Fruit fly (Drosophila melanogaster) whole organism, embryonic: ENCODE results near the gene CG46313.

Experiments used
- Awh ChIP-seq: fragments of 200-800 bp; sonication (Bioruptor generic); IDR thresholded peaks from 2 replicates; pipeline ENCODE4, ENCODE4 v1.3.6; 2022; ENCODE audit warnings: missing biosample characterization, missing genetic modification characterization
- Bdp1 ChIP-seq: fragments of 200-800 bp; sonication (Bioruptor generic); optimal IDR thresholded peaks from 3 replicates; lab custom pipeline; 2016; ENCODE audit warnings: missing biosample characterization, missing genetic modification characterization
- Bgb ChIP-seq: fragments of 200-800 bp; sonication (Bioruptor generic); IDR thresholded peaks from 2 replicates; pipeline ENCODE4 v1.3.6; 2022; ENCODE audit warnings: missing biosample characterization, missing genetic modification characterization; ENCODE audit not compliant: partially characterized antibody
- Blimp-1 ChIP-seq: fragments of 200-800 bp; sonication (Bioruptor generic); optimal IDR thresholded peaks from 3 replicates; lab custom pipeline; 2018; ENCODE audit warnings: missing biosample characterization, missing genetic modification characterization, mild to moderate bottlenecking, moderate library complexity, missing genetic modification reagents
- BtbVII ChIP-seq: fragments of 200-800 bp; sonication (Bioruptor generic); optimal IDR thresholded peaks from 3 replicates; lab custom pipeline; 2017; ENCODE audit warnings: missing biosample characterization, mild to moderate bottlenecking, missing genetic modification characterization
- CG10147 ChIP-seq: fragments of 200-800 bp; sonication (Bioruptor generic); optimal IDR thresholded peaks from 2 replicates; lab custom pipeline; 2019; ENCODE audit warnings: missing biosample characterization, mild to moderate bottlenecking, missing genetic modification characterization, moderate library complexity
- CG12391 ChIP-seq: fragments of 200-800 bp; sonication (Bioruptor generic); optimal IDR thresholded peaks from 3 replicates; lab custom pipeline; 2018; ENCODE audit warnings: missing biosample characterization, mild to moderate bottlenecking, missing genetic modification characterization, moderate library complexity
- CG12769 ChIP-seq: fragments of 200-800 bp; sonication (Bioruptor generic); optimal IDR thresholded peaks from 2 replicates; lab custom pipeline; 2019; ENCODE audit warnings: missing biosample characterization, mild to moderate bottlenecking, missing genetic modification characterization, moderate library complexity
- CG13296 ChIP-seq: fragments of 200-800 bp; sonication (Bioruptor generic); optimal IDR thresholded peaks from 3 replicates; lab custom pipeline; 2018; ENCODE audit warnings: missing biosample characterization, mild to moderate bottlenecking, missing genetic modification characterization
- CG14860 ChIP-seq: fragments of 200-800 bp; sonication (Bioruptor generic); IDR thresholded peaks from 3 replicates; pipeline ENCODE4 v1.3.6; 2022; ENCODE audit warnings: missing biosample characterization, missing genetic modification characterization; ENCODE audit not compliant: partially characterized antibody
- CG16863 ChIP-seq: fragments of 200-800 bp; sonication (Bioruptor generic); optimal IDR thresholded peaks from 3 replicates; lab custom pipeline; 2016; ENCODE audit warnings: missing biosample characterization, missing genetic modification characterization
- CG17359 ChIP-seq: fragments of 200-800 bp; sonication (Bioruptor generic); optimal IDR thresholded peaks from 3 replicates; lab custom pipeline; 2018; ENCODE audit warnings: missing biosample characterization, mild to moderate bottlenecking, missing genetic modification characterization, moderate library complexity
- CG18262 ChIP-seq: fragments of 200-800 bp; optimal IDR thresholded peaks from 3 replicates; lab custom pipeline; 2019; ENCODE audit warnings: missing biosample characterization, mild to moderate bottlenecking, missing genetic modification characterization, moderate library complexity
- CG2199 ChIP-seq: fragments of 200-800 bp; sonication (Bioruptor generic); IDR thresholded peaks from 3 replicates; pipeline ENCODE4 v1.3.6; 2022; ENCODE audit warnings: missing biosample characterization, missing genetic modification characterization
- CG33213 ChIP-seq: fragments of 200-800 bp; sonication (Bioruptor generic); optimal IDR thresholded peaks from 3 replicates; lab custom pipeline; 2016; ENCODE audit warnings: missing biosample characterization, missing genetic modification characterization
- CG34376 ChIP-seq: fragments of 200-800 bp; sonication (Bioruptor generic); optimal IDR thresholded peaks from 2 replicates; lab custom pipeline; 2018; ENCODE audit warnings: missing biosample characterization, mild to moderate bottlenecking, missing genetic modification characterization
- CG7556 ChIP-seq: fragments of 200-800 bp; sonication (Bioruptor generic); optimal IDR thresholded peaks from 2 replicates; lab custom pipeline; 2017; ENCODE audit warnings: missing biosample characterization, mild to moderate bottlenecking, missing genetic modification characterization
- CG7839 ChIP-seq: fragments of 200-800 bp; sonication (Bioruptor generic); optimal IDR thresholded peaks from 3 replicates; lab custom pipeline; 2018; ENCODE audit warnings: missing biosample characterization, mild to moderate bottlenecking, missing genetic modification characterization, moderate library complexity
- CG7963 ChIP-seq: fragments of 200-800 bp; sonication (Bioruptor generic); IDR thresholded peaks from 3 replicates; pipeline ENCODE4 v1.3.6; 2022; ENCODE audit warnings: missing biosample characterization, missing genetic modification characterization; ENCODE audit not compliant: partially characterized antibody
- CG8089 ChIP-seq: fragments of 200-800 bp; sonication (Bioruptor generic); optimal IDR thresholded peaks from 3 replicates; lab custom pipeline; 2016; ENCODE audit warnings: missing biosample characterization, missing genetic modification characterization
- CG8765 ChIP-seq: fragments of 200-800 bp; sonication (Bioruptor generic); IDR thresholded peaks from 2 replicates; pipeline ENCODE4 v1.3.6; 2022; ENCODE audit warnings: missing biosample characterization, missing genetic modification characterization
- D19A ChIP-seq: fragments of 200-800 bp; optimal IDR thresholded peaks from 3 replicates; lab custom pipeline; 2019; ENCODE audit warnings: missing biosample characterization, mild to moderate bottlenecking, missing genetic modification characterization, moderate library complexity
- Dek ChIP-seq: fragments of 200-800 bp; sonication (Bioruptor generic); optimal IDR thresholded peaks from 3 replicates; lab custom pipeline; 2019; ENCODE audit warnings: missing biosample characterization, mild to moderate bottlenecking, missing genetic modification characterization, moderate library complexity
- Doc3 ChIP-seq: fragments of 200-800 bp; sonication (Bioruptor generic); IDR thresholded peaks from 3 replicates; pipeline ENCODE4 v1.3.6; 2022; ENCODE audit warnings: missing biosample characterization, missing genetic modification characterization; ENCODE audit not compliant: partially characterized antibody
- Gsc ChIP-seq: fragments of 200-800 bp; sonication (Bioruptor generic); IDR thresholded peaks from 2 replicates; pipeline ENCODE4 v1.3.6; 2022; ENCODE audit warnings: missing biosample characterization, missing genetic modification characterization
- HLH4C ChIP-seq: fragments of 200-800 bp; sonication (Bioruptor generic); IDR thresholded peaks from 3 replicates; pipeline ENCODE4 v1.3.6; 2022; ENCODE audit warnings: missing biosample characterization, missing genetic modification characterization; ENCODE audit not compliant: partially characterized antibody
- Jarid2 ChIP-seq: fragments of 200-800 bp; sonication (Bioruptor generic); optimal IDR thresholded peaks from 3 replicates; lab custom pipeline; 2017; ENCODE audit warnings: mild to moderate bottlenecking, missing biosample characterization, missing genetic modification reagents, missing genetic modification characterization
- Kr ChIP-seq: fragments of 200-800 bp; sonication (Bioruptor generic); optimal IDR thresholded peaks from 2 replicates; lab custom pipeline; 2017; ENCODE audit warnings: missing biosample characterization, mild to moderate bottlenecking, missing genetic modification characterization
- Lpt ChIP-seq: fragments of >200 bp; optimal IDR thresholded peaks from 2 replicates; lab custom pipeline; 2018; ENCODE audit warnings: missing biosample characterization, missing genetic modification characterization
- Nf-YC ChIP-seq: fragments of 200-800 bp; optimal IDR thresholded peaks from 3 replicates; lab custom pipeline; 2019; ENCODE audit warnings: missing biosample characterization, mild to moderate bottlenecking, missing genetic modification characterization, moderate library complexity
- Usf ChIP-seq: fragments of 200-800 bp; sonication (Bioruptor generic); optimal IDR thresholded peaks from 2 replicates; lab custom pipeline; 2017; ENCODE audit warnings: missing genotype, missing biosample characterization, missing genetic modification characterization
- amos ChIP-seq: fragments of 200-800 bp; sonication (Bioruptor generic); IDR thresholded peaks from 2 replicates; pipeline ENCODE4 v1.3.6; 2022; ENCODE audit warnings: missing biosample characterization, missing genetic modification characterization; ENCODE audit not compliant: partially characterized antibody
- ato ChIP-seq: fragments of 200-800 bp; sonication (Bioruptor generic); IDR thresholded peaks from 2 replicates; pipeline ENCODE4 v1.3.6; 2022; ENCODE audit warnings: missing biosample characterization, missing genetic modification characterization; ENCODE audit not compliant: partially characterized antibody
- cad ChIP-seq: fragments of >200 bp; optimal IDR thresholded peaks from 2 replicates; lab custom pipeline; 2017; ENCODE audit warnings: missing biosample characterization, missing genetic modification characterization
- crol ChIP-seq: fragments of 200-800 bp; sonication (Bioruptor generic); IDR thresholded peaks from 2 replicates; pipeline ENCODE4 v1.3.6; 2022; ENCODE audit warnings: missing biosample characterization, missing genetic modification characterization
- dpn ChIP-seq, 2 experiments: fragments of 200-800 bp; sonication (Bioruptor generic); optimal IDR thresholded peaks; 3 replicates each; lab custom pipeline; 2016; ENCODE audit warnings: missing biosample characterization in 2 of 2, missing genetic modification characterization in 2 of 2
- eve ChIP-seq, 2 experiments: fragments of >200 bp; optimal IDR thresholded peaks; 2 replicates each; lab custom pipeline; 2017; ENCODE audit warnings: missing biosample characterization in 2 of 2, missing genetic modification characterization in 2 of 2
- eyg ChIP-seq: fragments of 200-800 bp; sonication (Bioruptor generic); optimal IDR thresholded peaks from 3 replicates; lab custom pipeline; 2016; ENCODE audit warnings: missing biosample characterization, missing genetic modification characterization
- knrl ChIP-seq: fragments of 200-800 bp; sonication (Bioruptor generic); IDR thresholded peaks from 3 replicates; pipeline ENCODE4 v1.3.6; 2022; ENCODE audit warnings: missing biosample characterization, missing genetic modification characterization; ENCODE audit not compliant: partially characterized antibody
- mirr ChIP-seq: fragments of 200-800 bp; sonication (Bioruptor generic); optimal IDR thresholded peaks from 3 replicates; lab custom pipeline; 2018; ENCODE audit warnings: missing biosample characterization, mild to moderate bottlenecking, missing genetic modification characterization
- nau ChIP-seq: fragments of 200-800 bp; sonication (Bioruptor generic); optimal IDR thresholded peaks from 3 replicates; lab custom pipeline; 2017; ENCODE audit warnings: missing biosample characterization, mild to moderate bottlenecking, missing genetic modification characterization, missing genetic modification reagents
- nerfin-1 ChIP-seq: fragments of 200-800 bp; sonication (Bioruptor generic); optimal IDR thresholded peaks from 3 replicates; lab custom pipeline; 2019; ENCODE audit warnings: missing biosample characterization, mild to moderate bottlenecking, missing genetic modification characterization, moderate library complexity
- nerfin-2 ChIP-seq: fragments of 200-800 bp; sonication (Bioruptor generic); IDR thresholded peaks from 2 replicates; pipeline ENCODE4 v1.3.6; 2022; ENCODE audit warnings: missing biosample characterization, missing genetic modification characterization; ENCODE audit not compliant: partially characterized antibody
- onecut ChIP-seq: fragments of 200-800 bp; sonication (Bioruptor generic); IDR thresholded peaks from 2 replicates; pipeline ENCODE4 v1.3.6; 2022; ENCODE audit warnings: missing biosample characterization, missing genetic modification characterization
- sob ChIP-seq: fragments of 200-800 bp; sonication (Bioruptor generic); IDR thresholded peaks from 2 replicates; pipeline ENCODE4 v1.3.6; 2022; ENCODE audit warnings: missing biosample characterization, missing genetic modification characterization
- sqz ChIP-seq: fragments of 200-800 bp; sonication (Bioruptor generic); optimal IDR thresholded peaks from 3 replicates; lab custom pipeline; 2018; ENCODE audit warnings: missing biosample characterization, mild to moderate bottlenecking, missing genetic modification characterization
- sug ChIP-seq: fragments of 200-800 bp; optimal IDR thresholded peaks from 2 replicates; lab custom pipeline; 2019; ENCODE audit warnings: missing biosample characterization, mild to moderate bottlenecking, missing genetic modification characterization, moderate library complexity
- trem ChIP-seq: fragments of 200-800 bp; optimal IDR thresholded peaks from 3 replicates; lab custom pipeline; 2019; ENCODE audit warnings: missing biosample characterization, mild to moderate bottlenecking, missing genetic modification characterization, moderate library complexity
- usp ChIP-seq: fragments of >200 bp; optimal IDR thresholded peaks from 2 replicates; lab custom pipeline; 2017; ENCODE audit warnings: missing biosample characterization, missing genetic modification characterization

CG46313 gene

dm6 chr3R:26947296-26947880, 31.0 kb upstream of the CG46313 start, which contains the start of gene Spag1:
TSS of gene Spag1 (plus strand) at chr3R:26947830.
- TF ChIP-seq HLH4C (peak; percentile 80), mirr (GFP tag; lab: Kevin White, UChicago) (peak; percentile 11), trem (tag; lab: Kevin White, UChicago) (peak; percentile 15), ato (GFP tag; lab: Robert Waterston, UW) (peak; percentile 74; the same call in 1 of the 2 replicates), CG7839 (tag; lab: Kevin White, UChicago) (no peak), CG7556 (peak; percentile 24), CG18262 (peak; percentile 22), CG12391 (tag; lab: Kevin White, UChicago) (peak; percentile 57), CG34376 (GFP tag; lab: Kevin White, UChicago) (peak; percentile 85), CG2199 (GFP tag; lab: Robert Waterston, UW) (no peak), D19A (no peak), CG17359 (tag; lab: Kevin White, UChicago) (no peak), CG16863 (GFP tag; lab: Kevin White, UChicago) (no peak), Jarid2 (GFP tag; lab: Kevin White, UChicago) (no peak), Lpt (GFP tag; lab: Kevin White, UChicago) (no peak), usp (GFP tag; lab: Kevin White, UChicago) (no peak), Bdp1 (GFP tag; lab: Kevin White, UChicago) (peak; percentile 100), Usf (no peak), CG7963 (peak; percentile 68; the same call in 2 of the 3 replicates), Nf-YC (tag; lab: Kevin White, UChicago) (peak; percentile 46), Blimp-1 (GFP tag; lab: Kevin White, UChicago) (peak; percentile 4), Bgb (peak; percentile 87), CG13296 (GFP tag; lab: Kevin White, UChicago) (peak; percentile 15), CG10147 (GFP tag; lab: Kevin White, UChicago) (peak; percentile 8), CG8765 (no peak), Dek (peak; percentile 29), cad (no peak), CG33213 (GFP tag; lab: Kevin White, UChicago) (no peak), Awh (GFP tag; lab: Robert Waterston, UW) (no peak; the same call in 1 of the 2 replicates), amos (GFP tag; lab: Robert Waterston, UW) (peak; percentile 82), sob (GFP tag; lab: Robert Waterston, UW) (no peak; the same call in 1 of the 2 replicates), onecut (GFP tag; lab: Robert Waterston, UW) (no peak), dpn (GFP tag; optimal IDR thresholded peaks at IDR 0.05; lab: Kevin White, UChicago) (no peak), CG14860 (peak; percentile 77), Doc3 (GFP tag; lab: Robert Waterston, UW) (peak; percentile 51; the same call in 1 of the 3 replicates), CG12769 (no peak), nerfin-2 (GFP tag; lab: Robert Waterston, UW) (peak; percentile 64; the same call in 1 of the 2 replicates), crol (GFP tag; lab: Robert Waterston, UW) (peak; percentile 61; the same call in 1 of the 2 replicates), BtbVII (peak; percentile 24), sug (peak; percentile 18), eve (GFP tag; optimal IDR thresholded peaks at IDR 0.05; lab: Kevin White, UChicago) (peak in 1 of 2 experiments; percentile 85), CG8089 (no peak), nau (GFP tag; lab: Kevin White, UChicago) (peak; percentile 29), eyg (GFP tag; lab: Kevin White, UChicago) (no peak), knrl (GFP tag; lab: Robert Waterston, UW) (peak; percentile 66), Kr (no peak), nerfin-1 (tag; lab: Kevin White, UChicago) (peak; percentile 32), Gsc (GFP tag; lab: Robert Waterston, UW) (no peak), sqz (GFP tag; lab: Kevin White, UChicago) (peak; percentile 81)
